Fruit fly (Drosophila melanogaster) whole organism, pupa: ENCODE data around the gene gdl.

Source experiments
- CG14655 ChIP-seq: fragments of 200-800 bp; sonication (Bioruptor generic); optimal IDR thresholded peaks from 3 replicates; lab custom pipeline; 2017; ENCODE audit warnings: mild to moderate bottlenecking, missing biosample characterization, missing genetic modification reagents, missing genetic modification characterization
- CG17806 ChIP-seq: fragments of 200-800 bp; sonication (Bioruptor generic); optimal IDR thresholded peaks from 2 replicates; lab custom pipeline; 2018; ENCODE audit warnings: missing biosample characterization, mild to moderate bottlenecking, missing genetic modification characterization, moderate library complexity
- CG34367 ChIP-seq: fragments of 200-800 bp; sonication (Bioruptor generic); optimal IDR thresholded peaks from 2 replicates; lab custom pipeline; 2018; ENCODE audit warnings: missing biosample characterization, mild to moderate bottlenecking, missing genetic modification characterization
- CG8159 ChIP-seq: fragments of 200-800 bp; sonication (Bioruptor generic); optimal IDR thresholded peaks from 3 replicates; lab custom pipeline; 2018; ENCODE audit warnings: missing biosample characterization, mild to moderate bottlenecking, missing genetic modification characterization, moderate library complexity

- no peak for TF ChIP-seq CG34367 (tag; lab: Kevin White, UChicago)
- no peak for TF ChIP-seq CG8159
- TF ChIP-seq CG14655 (GFP tag; lab: Kevin White, UChicago) = no peak
- TF ChIP-seq CG17806 = no peak
Measured at dm6 chr3L:15530071-15530470, 20.8 kb downstream of the gdl start.
